Worm (Caenorhabditis elegans) whole organism, L4 larva: ENCODE measurements around the gene asah-2.

Source experiments
- D1046.2 ChIP-seq: fragments of 200-800 bp; sonication (Bioruptor generic); IDR thresholded peaks from 2 replicates; pipeline ENCODE4 v1.3.6; 2022; ENCODE audit warnings: missing genetic modification characterization, missing compliant biosample characterization
- F49E8.2 ChIP-seq: sonication (generic microtip); optimal IDR thresholded peaks from 2 replicates; lab custom pipeline; 2016; ENCODE audit warnings: missing compliant biosample characterization, mild to moderate bottlenecking, missing genetic modification characterization, borderline replicate concordance
- R02D3.7 ChIP-seq: fragments of 150-350 bp; sonication (generic microtip); optimal IDR thresholded peaks from 3 replicates; lab custom pipeline; 2014; ENCODE audit warnings: missing biosample characterization, missing genetic modification characterization
- T20F7.1 ChIP-seq: fragments of 200-800 bp; sonication (Bioruptor generic); optimal IDR thresholded peaks from 2 replicates; lab custom pipeline; 2018; ENCODE audit warnings: mild to moderate bottlenecking, missing genetic modification characterization, missing compliant biosample characterization
- ceh-28 ChIP-seq: fragments of 150-350 bp; optimal IDR thresholded peaks from 2 replicates; lab custom pipeline; 2014; ENCODE audit warnings: missing biosample characterization, missing genetic modification reagents, missing genetic modification characterization
- fos-1 ChIP-seq: fragments of 150-350 bp; optimal IDR thresholded peaks from 2 replicates; lab custom pipeline; 2014; ENCODE audit warnings: missing biosample characterization, missing genetic modification characterization
- jun-1 ChIP-seq: fragments of 150-350 bp; optimal IDR thresholded peaks from 2 replicates; lab custom pipeline; 2014; ENCODE audit warnings: missing biosample characterization, missing genetic modification reagents, missing genetic modification characterization
- nhr-11 ChIP-seq: fragments of 150-350 bp; optimal IDR thresholded peaks from 2 replicates; lab custom pipeline; 2014; ENCODE audit warnings: missing biosample characterization, missing genetic modification characterization
- nhr-28 ChIP-seq: fragments of 150-350 bp; optimal IDR thresholded peaks from 2 replicates; lab custom pipeline; 2014; ENCODE audit warnings: missing biosample characterization, missing genetic modification characterization
- nhr-6 ChIP-seq: fragments of 150-350 bp; optimal IDR thresholded peaks from 2 replicates; lab custom pipeline; 2014; ENCODE audit warnings: missing biosample characterization, missing genetic modification characterization
- nhr-77 ChIP-seq: fragments of 150-350 bp; optimal IDR thresholded peaks from 2 replicates; lab custom pipeline; 2014; ENCODE audit warnings: missing biosample characterization, missing genetic modification characterization
- skn-1 ChIP-seq: fragments of 150-350 bp; optimal IDR thresholded peaks from 2 replicates; lab custom pipeline; 2014; ENCODE audit warnings: missing biosample characterization, missing genetic modification characterization
- unc-39 ChIP-seq: sonication (generic microtip); optimal IDR thresholded peaks from 2 replicates; lab custom pipeline; 2017; ENCODE audit warnings: missing biosample characterization, missing genetic modification characterization
- vab-7 ChIP-seq: fragments of 200-800 bp; sonication (Bioruptor generic); IDR thresholded peaks from 2 replicates; pipeline ENCODE4 v1.3.6; 2022; ENCODE audit warnings: missing genetic modification reagents, missing genetic modification characterization, missing compliant biosample characterization

DNA sequence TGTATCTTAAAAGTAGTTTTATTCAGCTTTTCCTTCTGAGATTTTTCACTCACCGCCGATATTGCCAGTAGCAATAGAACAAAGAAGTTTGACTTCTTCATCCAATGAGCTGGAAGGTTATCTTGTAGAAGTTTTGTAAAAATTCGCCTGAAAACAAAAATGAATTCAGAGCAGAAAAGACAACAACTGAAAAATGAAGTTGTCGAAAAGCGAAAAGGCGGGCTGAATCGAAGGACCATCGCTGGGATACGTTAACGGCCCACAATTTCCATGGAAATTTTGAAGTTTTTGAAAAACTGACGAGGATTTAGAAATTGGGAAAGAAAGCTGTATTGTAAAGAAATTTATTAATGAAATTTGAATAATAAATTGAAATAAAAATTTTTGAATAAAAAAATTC lies 17.7 kb upstream of the asah-2 start, which contains the start of gene lov-1:
- TF ChIP-seq D1046.2 (no peak), skn-1 (tag; lab: Kevin White, UChicago) (no peak), T20F7.1 (GFP tag; lab: Kevin White, UChicago) (no peak), nhr-6 (tag; lab: Kevin White, UChicago) (no peak), vab-7 (GFP tag; lab: Robert Waterston, UW) (no peak), nhr-77 (tag; lab: Kevin White, UChicago) (no peak), nhr-28 (tag; lab: Kevin White, UChicago) (no peak), R02D3.7 (tag; lab: Kevin White, UChicago) (no peak), nhr-11 (tag; lab: Kevin White, UChicago) (no peak), ceh-28 (tag; lab: Kevin White, UChicago) (no peak), F49E8.2 (tag; lab: Kevin White, UChicago) (no peak), fos-1 (no peak), unc-39 (tag; lab: Kevin White, UChicago) (no peak), jun-1 (tag; lab: Kevin White, UChicago) (no peak)
